Fruit fly (Drosophila melanogaster): ENCODE data around the gene CG4669.
A peak's percentile ranks its signal among the peaks of the same experiment; 100 is the strongest.

Gene CG4669

DNA sequence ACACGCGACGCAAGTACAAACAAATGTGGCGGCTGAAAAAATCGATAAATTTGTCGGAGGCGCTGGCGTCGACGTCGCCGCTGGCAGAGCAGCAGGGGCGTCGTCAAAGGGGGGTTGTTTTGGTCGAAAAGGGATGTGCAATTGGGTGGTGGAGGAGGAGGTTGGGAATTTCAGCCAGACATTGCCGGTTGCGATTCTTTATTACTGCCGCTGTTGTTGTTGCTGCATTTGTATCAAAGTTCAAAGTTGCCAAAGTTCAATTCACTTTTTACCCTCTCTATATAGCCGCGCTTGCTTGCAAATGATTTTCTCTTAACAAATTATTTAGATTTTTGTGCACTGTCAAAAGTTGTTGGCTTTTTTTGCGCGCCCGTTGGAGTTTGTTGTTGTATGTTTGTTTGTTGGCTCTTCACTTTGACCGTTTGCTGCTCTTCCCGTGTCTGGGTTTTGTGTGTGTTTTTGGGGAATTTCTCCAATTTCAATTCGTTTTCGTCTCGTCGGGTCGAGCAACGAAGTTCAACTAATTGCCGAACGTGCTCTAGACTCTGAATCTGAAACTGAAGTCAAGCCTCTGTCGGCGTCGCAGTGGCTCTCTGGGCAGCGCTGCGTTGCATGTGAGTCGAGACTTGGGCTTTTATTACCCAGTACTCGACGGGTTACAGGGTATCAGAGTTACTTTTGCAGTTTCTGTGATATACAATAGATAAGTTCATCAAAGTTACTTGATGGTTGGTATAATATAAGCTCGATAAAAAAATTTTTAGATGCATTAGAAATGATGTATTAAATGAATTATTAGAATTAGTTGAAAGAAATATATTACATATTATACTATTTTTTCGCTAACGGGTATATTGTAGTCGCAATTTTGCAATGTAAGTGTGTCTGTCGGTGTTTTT lies 13.9 kb downstream of the CG4669 start (continued):
- TF ChIP-seq Hmr (GFP tag; optimal IDR thresholded peaks at IDR 0.05) = peak; percentile 65
- TF ChIP-seq Fer1 (GFP tag; optimal IDR thresholded peaks at IDR 0.05) = peak; percentile 66
- TF ChIP-seq CG15601 (tag; optimal IDR thresholded peaks at IDR 0.05) = peak; percentile 12
- TF ChIP-seq ERR (GFP tag; optimal IDR thresholded peaks at IDR 0.05) = no peak
- peak; percentile 60 for TF ChIP-seq PHDP (tag; optimal IDR thresholded peaks at IDR 0.05)
- TF ChIP-seq CG10209 (GFP tag; optimal IDR thresholded peaks at IDR 0.05) = peak; percentile 51
- no peak for TF ChIP-seq grn (GFP tag; optimal IDR thresholded peaks at IDR 0.05)
- peak; percentile 25; the same call in 1 of the 2 replicates for TF ChIP-seq CG1024 (GFP tag; IDR thresholded peaks at IDR 0.05)
- TF ChIP-seq CG4820 (GFP tag; optimal IDR thresholded peaks at IDR 0.05) = peak; percentile 53
- TF ChIP-seq HmgD (GFP tag; optimal IDR thresholded peaks at IDR 0.05) = no peak
- peak; percentile 62 for TF ChIP-seq CG13624 (GFP tag; optimal IDR thresholded peaks at IDR 0.05)
- TF ChIP-seq sd (tag; optimal IDR thresholded peaks at IDR 0.05) = peak; percentile 35
- TF ChIP-seq MBD-R2 (GFP tag; IDR thresholded peaks at IDR 0.05) = no peak
- peak; percentile 95 for TF ChIP-seq Med (GFP tag)
- no peak for TF ChIP-seq CG4854 (GFP tag; optimal IDR thresholded peaks at IDR 0.05)
- peak; percentile 35; the same call in 1 of the 2 replicates for TF ChIP-seq CG6272 (GFP tag; IDR thresholded peaks at IDR 0.05)
- TF ChIP-seq CG6813 (GFP tag; optimal IDR thresholded peaks at IDR 0.05) = peak; percentile 22
- TF ChIP-seq CG31441 (GFP tag; IDR thresholded peaks at IDR 0.05) = peak; percentile 46; the same call in 1 of the 2 replicates
- peak; percentile 73 for TF ChIP-seq Sox102F (GFP tag; optimal IDR thresholded peaks at IDR 0.05)
- TF ChIP-seq Nf-YA (GFP tag; IDR thresholded peaks at IDR 0.05) = peak; percentile 46
- no peak for TF ChIP-seq Sry-δ (GFP tag; optimal IDR thresholded peaks at IDR 0.05)
- peak; percentile 59 for TF ChIP-seq Atf6 (GFP tag; IDR thresholded peaks at IDR 0.05)
- no peak for TF ChIP-seq ab (GFP tag; optimal IDR thresholded peaks at IDR 0.05)
- peak; percentile 43 for TF ChIP-seq CG10147 (GFP tag; optimal IDR thresholded peaks at IDR 0.05)
- no peak for TF ChIP-seq trem (tag; optimal IDR thresholded peaks at IDR 0.05)
- no peak for TF ChIP-seq CG17568 (GFP tag; optimal IDR thresholded peaks at IDR 0.05)
- peak; percentile 54 for TF ChIP-seq CG17385 (GFP tag; optimal IDR thresholded peaks at IDR 0.05)
- TF ChIP-seq toy (GFP tag; IDR thresholded peaks at IDR 0.05) = no peak
- no peak for TF ChIP-seq D19A (tag; optimal IDR thresholded peaks at IDR 0.05)

DNA sequence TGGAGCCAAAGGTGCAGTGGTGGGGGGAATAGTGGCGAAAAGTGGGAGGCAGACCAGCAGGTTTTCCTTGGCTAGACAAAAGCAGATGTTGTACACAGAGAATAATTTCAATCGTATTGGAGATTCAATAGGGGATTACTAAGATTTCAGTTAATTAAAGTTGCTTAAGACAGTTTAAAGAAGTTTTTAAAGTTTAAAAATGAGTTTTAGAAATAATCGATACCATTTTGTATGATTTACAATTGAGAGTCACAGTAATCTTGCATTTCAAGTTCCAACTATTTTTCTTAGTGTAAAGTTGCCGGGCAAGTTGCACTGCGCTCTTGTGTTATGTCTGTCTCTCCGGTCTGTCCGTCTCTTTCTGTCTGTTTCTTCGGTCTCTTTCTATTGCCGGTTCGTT lies 14.6 kb downstream of the CG4669 start:
- TF ChIP-seq gsb (GFP tag; IDR thresholded peaks at IDR 0.05) = no peak
- peak in 1 of 2 experiments; percentile 3 for TF ChIP-seq crp (GFP tag; optimal IDR thresholded peaks at IDR 0.05)
- no peak for TF ChIP-seq Six4 (GFP tag; optimal IDR thresholded peaks at IDR 0.05)
- TF ChIP-seq HmgD (GFP tag; optimal IDR thresholded peaks at IDR 0.05) = no peak
- TF ChIP-seq tap (tag; optimal IDR thresholded peaks at IDR 0.05) = no peak
- TF ChIP-seq CG10959 (GFP tag; IDR thresholded peaks at IDR 0.05) = no peak
- TF ChIP-seq CG11085 (GFP tag; IDR thresholded peaks at IDR 0.05) = no peak
- TF ChIP-seq CG8359 (GFP tag; optimal IDR thresholded peaks at IDR 0.05; ENCODE audit: borderline replicate concordance) = peak; percentile 47
- TF ChIP-seq sima (GFP tag; optimal IDR thresholded peaks at IDR 0.05) = no peak
- TF ChIP-seq cato (GFP tag; optimal IDR thresholded peaks at IDR 0.05; ENCODE audit: borderline replicate concordance) = no peak
- TF ChIP-seq zen2 (GFP tag; IDR thresholded peaks at IDR 0.05; ENCODE audit: partially characterized antibody) = no peak
- no peak for TF ChIP-seq run (tag; optimal IDR thresholded peaks at IDR 0.05)
- TF ChIP-seq crol (GFP tag; IDR thresholded peaks at IDR 0.05) = no peak
- TF ChIP-seq CoRest (tag; optimal IDR thresholded peaks at IDR 0.05) = peak; percentile 56
- no peak for TF ChIP-seq cad (GFP tag; optimal IDR thresholded peaks at IDR 0.05)
- TF ChIP-seq Oaz (GFP tag; IDR thresholded peaks at IDR 0.05) = peak; percentile 28; the same call in 1 of the 2 replicates
- TF ChIP-seq Dp (GFP tag; optimal IDR thresholded peaks at IDR 0.05) = no peak
- TF ChIP-seq CG4424 (GFP tag; optimal IDR thresholded peaks at IDR 0.05) = peak; percentile 0
- no peak for TF ChIP-seq tll (GFP tag; optimal IDR thresholded peaks at IDR 0.05)
- TF ChIP-seq gro (GFP tag; optimal IDR thresholded peaks at IDR 0.05) = no peak
- peak; percentile 12 for TF ChIP-seq Asciz (GFP tag; optimal IDR thresholded peaks at IDR 0.05)
- peak; percentile 57 for TF ChIP-seq Fer1 (GFP tag; optimal IDR thresholded peaks at IDR 0.05)

Measured in whole organism, embryonic.